Worm (Caenorhabditis elegans) whole organism, L2 larva: Measurements from ENCODE around the gene fut-4.

ENCODE experiments used
- C34F6.9 ChIP-seq: fragments of 150-350 bp; optimal IDR thresholded peaks from 2 replicates; lab custom pipeline; 2014; ENCODE audit warnings: missing biosample characterization, missing genetic modification characterization
- F13H6.1 ChIP-seq: sonication (generic microtip); optimal IDR thresholded peaks from 2 replicates; lab custom pipeline; 2016; ENCODE audit warnings: missing genetic modification characterization, missing compliant biosample characterization
- R02D3.7 ChIP-seq: fragments of 150-350 bp; optimal IDR thresholded peaks from 2 replicates; lab custom pipeline; 2014; ENCODE audit warnings: missing biosample characterization, missing genetic modification characterization
- Y55F3AM.14 ChIP-seq: fragments of 200-800 bp; sonication (Bioruptor generic); optimal IDR thresholded peaks from 2 replicates; lab custom pipeline; 2018; ENCODE audit warnings: mild to moderate bottlenecking, missing genetic modification characterization, missing compliant biosample characterization
- alr-1 ChIP-seq: fragments of 150-350 bp; optimal IDR thresholded peaks from 2 replicates; lab custom pipeline; 2014; ENCODE audit warnings: missing biosample characterization, missing genetic modification characterization
- aly-2 ChIP-seq: fragments of 150-350 bp; optimal IDR thresholded peaks from 2 replicates; lab custom pipeline; 2014; ENCODE audit warnings: missing biosample characterization, missing genetic modification characterization
- ama-1 ChIP-seq: fragments of 150-350 bp; optimal IDR thresholded peaks from 2 replicates; lab custom pipeline; 2018; ENCODE audit warnings: inconsistent platforms
- blmp-1 ChIP-seq: sonication (generic microtip); optimal IDR thresholded peaks from 2 replicates; lab custom pipeline; 2017; ENCODE audit warnings: missing genetic modification characterization, mild to moderate bottlenecking, missing compliant biosample characterization, antibody characterized with exemption, moderate library complexity; ENCODE audit not compliant: insufficient read depth
- ceh-16 ChIP-seq: fragments of 150-350 bp; optimal IDR thresholded peaks from 2 replicates; lab custom pipeline; 2014; ENCODE audit warnings: missing biosample characterization, missing genetic modification characterization
- ceh-82 ChIP-seq: fragments of 150-350 bp; optimal IDR thresholded peaks from 2 replicates; lab custom pipeline; 2014; ENCODE audit warnings: missing biosample characterization, missing genetic modification characterization
- crh-2 ChIP-seq: sonication (generic microtip); optimal IDR thresholded peaks from 2 replicates; lab custom pipeline; 2017; ENCODE audit warnings: missing biosample characterization, missing genetic modification characterization
- egl-27 ChIP-seq: sonication (generic microtip); optimal IDR thresholded peaks from 3 replicates; lab custom pipeline; 2017; ENCODE audit warnings: missing biosample characterization, missing genetic modification reagents, missing genetic modification characterization
- elt-1 ChIP-seq: fragments of 150-350 bp; optimal IDR thresholded peaks from 2 replicates; lab custom pipeline; 2014; ENCODE audit warnings: missing biosample characterization, missing genetic modification characterization
- elt-3 ChIP-seq: sonication (generic microtip); optimal IDR thresholded peaks from 2 replicates; lab custom pipeline; 2017; ENCODE audit warnings: missing biosample characterization, missing genetic modification characterization
- fos-1 ChIP-seq: fragments of 150-350 bp; optimal IDR thresholded peaks from 2 replicates; lab custom pipeline; 2014; ENCODE audit warnings: missing biosample characterization, missing genetic modification characterization
- gmeb-1 ChIP-seq: fragments of 150-350 bp; optimal IDR thresholded peaks from 2 replicates; lab custom pipeline; 2014; ENCODE audit warnings: missing biosample characterization, missing genetic modification characterization
- lin-13 ChIP-seq: fragments of 150-350 bp; optimal IDR thresholded peaks from 2 replicates; lab custom pipeline; 2014; ENCODE audit warnings: missing biosample characterization, missing genetic modification reagents, missing genetic modification characterization
- lin-39 ChIP-seq: fragments of 150-350 bp; optimal IDR thresholded peaks from 2 replicates; lab custom pipeline; 2014; ENCODE audit warnings: missing biosample characterization, missing genetic modification reagents, missing genetic modification characterization
- lsy-2 ChIP-seq, 2 experiments: fragments of 150-350 bp in 1 of 2; sonication (generic microtip) in 1 of 2; optimal IDR thresholded peaks; 2 replicates each; lab custom pipeline; 2014 to 2017; ENCODE audit warnings: missing biosample characterization in 2 of 2, missing genetic modification characterization in 2 of 2
- mbf-1 ChIP-seq: sonication (generic microtip); optimal IDR thresholded peaks from 2 replicates; lab custom pipeline; 2017; ENCODE audit warnings: missing biosample characterization, missing genetic modification characterization
- mdl-1 ChIP-seq, 2 experiments: fragments of 150-350 bp in 1 of 2; sonication (generic microtip) in 1 of 2; optimal IDR thresholded peaks; 2 replicates each; lab custom pipeline; 2017; ENCODE audit warnings: missing biosample characterization in 2 of 2, missing genetic modification characterization in 2 of 2
- nhr-10 ChIP-seq: sonication (generic microtip); optimal IDR thresholded peaks from 2 replicates; lab custom pipeline; 2017; ENCODE audit warnings: missing biosample characterization, missing genetic modification characterization
- nhr-11 ChIP-seq: fragments of 150-350 bp; optimal IDR thresholded peaks from 2 replicates; lab custom pipeline; 2014; ENCODE audit warnings: missing biosample characterization, missing genetic modification characterization
- nhr-129 ChIP-seq: fragments of 150-350 bp; optimal IDR thresholded peaks from 2 replicates; lab custom pipeline; 2014; ENCODE audit warnings: missing biosample characterization, missing genetic modification characterization
- nhr-21 ChIP-seq: fragments of 150-350 bp; optimal IDR thresholded peaks from 2 replicates; lab custom pipeline; 2014; ENCODE audit warnings: missing biosample characterization, missing genetic modification characterization
- nhr-25 ChIP-seq: fragments of 150-350 bp; sonication (generic microtip); optimal IDR thresholded peaks from 3 replicates; lab custom pipeline; 2014; ENCODE audit warnings: missing biosample characterization, missing genetic modification characterization
- nhr-6 ChIP-seq: fragments of 150-350 bp; optimal IDR thresholded peaks from 2 replicates; lab custom pipeline; 2014; ENCODE audit warnings: missing biosample characterization, missing genetic modification characterization
- nhr-77 ChIP-seq: fragments of 150-350 bp; optimal IDR thresholded peaks from 2 replicates; lab custom pipeline; 2014; ENCODE audit warnings: missing biosample characterization, missing genetic modification characterization
- peb-1 ChIP-seq: fragments of 150-350 bp; optimal IDR thresholded peaks from 2 replicates; lab custom pipeline; 2014; ENCODE audit warnings: missing biosample characterization, missing genetic modification characterization
- skn-1 ChIP-seq: sonication (generic microtip); optimal IDR thresholded peaks from 2 replicates; lab custom pipeline; 2017; ENCODE audit warnings: missing biosample characterization, missing genetic modification characterization
- sma-3 ChIP-seq: sonication (generic microtip); optimal IDR thresholded peaks from 2 replicates; lab custom pipeline; 2016; ENCODE audit warnings: missing genetic modification reagents, missing genetic modification characterization, missing compliant biosample characterization
- sma-9 ChIP-seq, 2 experiments: fragments of 150-350 bp in 1 of 2; sonication (generic microtip) in 1 of 2; optimal IDR thresholded peaks; 2 replicates each; lab custom pipeline; 2014 to 2016; ENCODE audit warnings: missing genetic modification characterization in 2 of 2, mild to moderate bottlenecking in 1 of 2, missing biosample characterization in 1 of 2, missing compliant biosample characterization in 1 of 2, missing genetic modification reagents in 1 of 2, moderate library complexity in 1 of 2
- unc-55 ChIP-seq: fragments of 150-350 bp; sonication (generic microtip); optimal IDR thresholded peaks from 3 replicates; lab custom pipeline; 2014; ENCODE audit warnings: missing biosample characterization, missing genetic modification reagents, missing genetic modification characterization
- ztf-1 ChIP-seq: fragments of 200-800 bp; sonication (Bioruptor generic); conservative IDR thresholded peaks from 2 replicates; pipeline ENCODE4 v1.3.6; 2022; ENCODE audit warnings: missing genetic modification characterization, missing compliant biosample characterization
- ztf-4 ChIP-seq: fragments of 150-350 bp; optimal IDR thresholded peaks from 2 replicates; lab custom pipeline; 2014; ENCODE audit warnings: missing biosample characterization, missing genetic modification characterization

fut-4 gene

ce11 chrII:2804949-2805348 lies 17.4 kb downstream of the fut-4 start:
- TF ChIP-seq C34F6.9 (tag; lab: Kevin White, UChicago) = no peak
- peak; percentile 56 for TF ChIP-seq nhr-25 (tag; lab: Kevin White, UChicago)
- TF ChIP-seq nhr-129 (tag; lab: Kevin White, UChicago) = peak; percentile 21

DNA sequence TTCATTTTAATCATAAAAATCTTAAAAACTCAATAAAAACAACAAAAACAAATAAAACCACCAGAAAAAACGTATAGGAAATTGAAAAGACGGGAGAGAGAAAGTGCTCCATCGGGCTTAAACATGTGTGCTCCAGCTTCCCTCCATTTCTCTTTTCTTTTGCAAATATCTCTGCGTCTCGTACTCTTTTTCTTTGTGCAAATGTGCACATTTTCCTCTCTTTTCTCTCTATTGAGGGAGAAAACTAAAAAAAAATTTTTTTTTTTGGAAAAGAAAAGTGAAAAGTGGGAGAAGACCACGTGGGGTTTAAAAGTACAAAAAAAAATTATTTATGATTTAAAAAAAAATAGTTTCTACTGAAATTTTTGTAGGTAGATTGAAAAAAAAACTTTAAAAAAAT lies 18.1 kb downstream of the fut-4 start:
- TF ChIP-seq Y55F3AM.14 (GFP tag; lab: Kevin White, UChicago) = no peak
- no peak for TF ChIP-seq ceh-16 (tag; lab: Kevin White, UChicago)
- TF ChIP-seq nhr-129 (tag; lab: Kevin White, UChicago) = peak; percentile 2
- no peak for TF ChIP-seq ama-1 (lab: Kevin White, UChicago)
- peak in 1 of 2 experiments; percentile 72 for TF ChIP-seq mdl-1 (tag; optimal IDR thresholded peaks at IDR 0.05; lab: Kevin White, UChicago)
- peak; percentile 12 for TF ChIP-seq blmp-1
- TF ChIP-seq elt-1 (tag; lab: Kevin White, UChicago) = no peak
- TF ChIP-seq sma-9 (GFP tag; optimal IDR thresholded peaks at IDR 0.05; lab: Kevin White, UChicago) = peak; percentile 52
- no peak for TF ChIP-seq sma-9 (tag; optimal IDR thresholded peaks at IDR 0.05; lab: Kevin White, UChicago)
- TF ChIP-seq peb-1 (tag; lab: Kevin White, UChicago) = no peak
- peak; percentile 53 for TF ChIP-seq C34F6.9 (tag; lab: Kevin White, UChicago)
- TF ChIP-seq mbf-1 = no peak
- no peak for TF ChIP-seq lin-39 (tag; lab: Kevin White, UChicago)
- peak in 1 of 2 experiments; percentile 65 for TF ChIP-seq lsy-2 (tag; optimal IDR thresholded peaks at IDR 0.05; lab: Kevin White, UChicago)
- TF ChIP-seq gmeb-1 (tag; lab: Kevin White, UChicago) = no peak
- peak; percentile 13 for TF ChIP-seq lin-13 (GFP tag; lab: Kevin White, UChicago)
- TF ChIP-seq unc-55 (GFP tag; lab: Kevin White, UChicago) = peak; percentile 78
- no peak for TF ChIP-seq ztf-1 (GFP tag; lab: Robert Waterston, UW)
- peak; percentile 38 for TF ChIP-seq F13H6.1 (tag; lab: Kevin White, UChicago)
- no peak for TF ChIP-seq alr-1 (tag; lab: Kevin White, UChicago)

- TF ChIP-seq sma-9 (GFP tag; optimal IDR thresholded peaks at IDR 0.05; lab: Kevin White, UChicago) (peak; percentile 70), sma-9 (tag; optimal IDR thresholded peaks at IDR 0.05; lab: Kevin White, UChicago) (no peak), crh-2 (tag; lab: Kevin White, UChicago) (peak; percentile 32), egl-27 (peak; percentile 5), lin-13 (GFP tag; lab: Kevin White, UChicago) (peak; percentile 2), gmeb-1 (tag; lab: Kevin White, UChicago) (no peak), sma-3 (GFP tag; lab: Kevin White, UChicago) (no peak), Y55F3AM.14 (GFP tag; lab: Kevin White, UChicago) (peak; percentile 6), mbf-1 (no peak), F13H6.1 (tag; lab: Kevin White, UChicago) (no peak), nhr-21 (tag; lab: Kevin White, UChicago) (peak; percentile 2), fos-1 (tag; lab: Kevin White, UChicago) (peak; percentile 60)
Observed at ce11 chrII:2802804-2803586, 19.3 kb downstream of the fut-4 start.

DNA sequence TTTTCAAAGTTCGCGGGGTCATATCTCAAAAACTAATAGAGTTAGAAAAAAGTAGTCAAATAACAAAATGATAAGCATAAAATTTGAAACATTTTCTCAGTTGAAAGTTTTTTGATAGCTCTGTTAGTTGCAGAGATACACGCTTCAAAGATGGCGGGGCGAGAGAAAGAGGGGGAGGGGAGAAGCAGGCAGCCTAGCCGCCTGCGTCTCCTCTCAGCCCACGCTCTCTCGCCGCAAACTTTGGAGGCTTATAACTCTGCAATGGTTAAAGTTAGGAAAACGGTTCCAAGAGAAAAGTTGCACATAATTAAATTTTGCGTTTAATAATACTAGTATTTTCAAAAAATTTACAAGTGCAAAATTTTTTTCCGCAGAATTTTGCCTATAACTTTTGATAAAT lies 20.6 kb downstream of the fut-4 start:
- TF ChIP-seq lin-13 (GFP tag; lab: Kevin White, UChicago) (peak; percentile 48), nhr-11 (no peak), sma-9 (GFP tag; optimal IDR thresholded peaks at IDR 0.05; lab: Kevin White, UChicago) (no peak), sma-9 (tag; optimal IDR thresholded peaks at IDR 0.05; lab: Kevin White, UChicago) (no peak)
- TF ChIP-seq, all 48 proteins: peak for 1

DNA sequence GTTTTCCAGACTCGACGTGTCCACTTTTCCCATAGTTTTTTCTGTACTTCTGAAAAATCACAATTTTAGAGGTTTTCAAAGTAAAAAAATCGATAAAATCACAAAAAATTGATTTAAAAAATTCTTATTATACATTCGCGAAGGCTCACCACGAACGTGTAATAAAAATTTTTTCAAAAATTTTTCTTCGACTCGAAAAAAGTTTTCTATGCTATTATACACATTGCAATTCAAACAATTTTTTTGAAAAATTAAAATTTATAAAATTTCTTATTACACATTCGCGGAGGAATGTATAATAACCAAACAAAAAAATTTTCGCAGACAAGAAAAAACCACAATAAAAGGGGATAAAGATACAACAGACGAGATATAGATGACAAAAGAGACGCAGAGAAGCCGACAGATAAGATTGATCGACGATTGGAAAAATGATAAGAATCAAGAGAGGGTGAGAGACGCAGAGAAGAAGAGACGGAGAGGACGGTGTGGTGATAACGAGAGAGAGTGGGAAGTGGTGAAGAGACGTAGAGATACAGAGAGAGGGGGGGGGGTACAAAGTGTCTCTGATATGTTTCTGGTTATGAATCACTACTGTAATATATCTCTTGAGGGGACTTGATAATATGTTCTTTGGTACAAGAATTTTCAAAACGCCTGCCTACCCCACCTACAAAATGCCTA lies 21.6 kb downstream of the fut-4 start, which contains the start of gene nhr-119:
TSS of gene nhr-119 (minus strand) at position 51 of the 684 bp plus-strand sequence.
- no peak for TF ChIP-seq elt-3 (tag; lab: Kevin White, UChicago)
- TF ChIP-seq C34F6.9 (tag; lab: Kevin White, UChicago) = peak; percentile 38
- no peak for TF ChIP-seq R02D3.7
- TF ChIP-seq crh-2 (tag; lab: Kevin White, UChicago) = peak; percentile 66
- TF ChIP-seq ztf-4 (tag; lab: Kevin White, UChicago) = peak; percentile 52
- TF ChIP-seq lsy-2 (tag; optimal IDR thresholded peaks at IDR 0.05; lab: Kevin White, UChicago) = peak in 1 of 2 experiments; percentile 73
- peak; percentile 40 for TF ChIP-seq nhr-77
- no peak for TF ChIP-seq ceh-16 (tag; lab: Kevin White, UChicago)
- peak; percentile 85 for TF ChIP-seq F13H6.1 (tag; lab: Kevin White, UChicago)
- TF ChIP-seq alr-1 (tag; lab: Kevin White, UChicago) = no peak
- TF ChIP-seq sma-9 (GFP tag; optimal IDR thresholded peaks at IDR 0.05; lab: Kevin White, UChicago) = peak; percentile 93
- TF ChIP-seq sma-9 (tag; optimal IDR thresholded peaks at IDR 0.05; lab: Kevin White, UChicago) = no peak
- peak; percentile 86 for TF ChIP-seq nhr-25 (tag; lab: Kevin White, UChicago)
- no peak for TF ChIP-seq aly-2
- no peak for TF ChIP-seq ztf-1 (GFP tag; lab: Robert Waterston, UW)
- no peak for TF ChIP-seq nhr-11
- no peak for TF ChIP-seq Y55F3AM.14 (GFP tag; lab: Kevin White, UChicago)
- TF ChIP-seq nhr-129 (tag; lab: Kevin White, UChicago) = peak; percentile 30
- peak; percentile 79 for TF ChIP-seq blmp-1
- TF ChIP-seq fos-1 (tag; lab: Kevin White, UChicago) = peak; percentile 94
- peak; percentile 44 for TF ChIP-seq nhr-6 (tag; lab: Kevin White, UChicago)
- no peak for TF ChIP-seq ceh-82 (tag; lab: Kevin White, UChicago)
- peak; percentile 79 for TF ChIP-seq lin-13 (GFP tag; lab: Kevin White, UChicago)
- no peak for TF ChIP-seq nhr-10
- peak; percentile 53 to 65 for TF ChIP-seq mdl-1 (tag; optimal IDR thresholded peaks at IDR 0.05; lab: Kevin White, UChicago)
- TF ChIP-seq nhr-21 (tag; lab: Kevin White, UChicago) = peak; percentile 90
- peak; percentile 75 for TF ChIP-seq gmeb-1 (tag; lab: Kevin White, UChicago)
- peak; percentile 96 for TF ChIP-seq sma-3 (GFP tag; lab: Kevin White, UChicago)
- TF ChIP-seq skn-1 (tag; lab: Kevin White, UChicago) = peak; percentile 46
